Worm (Caenorhabditis elegans): Measurements from ENCODE around the gene F30B5.11.

ce11 chrIV:4269308-4269707, 49.4 kb upstream of the F30B5.11 start, which contains the start of gene F36A4.3:
- no peak for TF ChIP-seq dao-5 (tag; optimal IDR thresholded peaks at IDR 0.05)
- TF ChIP-seq him-1 (tag; optimal IDR thresholded peaks at IDR 0.05): no peak
- no peak for TF ChIP-seq W03F9.2 (tag; optimal IDR thresholded peaks at IDR 0.05)

Measured in whole organism, L4/young adult.